Worm (Caenorhabditis elegans): ENCODE measurements around the gene acs-4.

- TF ChIP-seq lim-6 (tag; optimal IDR thresholded peaks at IDR 0.05): no peak
- TF ChIP-seq pqm-1 (tag; optimal IDR thresholded peaks at IDR 0.05): no peak
- TF ChIP-seq hlh-30 (tag; optimal IDR thresholded peaks at IDR 0.05; ENCODE audit: insufficient read depth): no peak
- TF ChIP-seq ama-1 (optimal IDR thresholded peaks at IDR 0.05): no peak
- TF ChIP-seq pat-9 (tag; optimal IDR thresholded peaks at IDR 0.05): no peak
- no peak for TF ChIP-seq ceh-30 (tag; optimal IDR thresholded peaks at IDR 0.05)
- no peak for TF ChIP-seq ceh-24 (tag; optimal IDR thresholded peaks at IDR 0.05)
- TF ChIP-seq tbx-2 (tag; optimal IDR thresholded peaks at IDR 0.05): no peak
- no peak for TF ChIP-seq ceh-6 (GFP tag; optimal IDR thresholded peaks at IDR 0.05)
- no peak for TF ChIP-seq rnt-1 (tag; optimal IDR thresholded peaks at IDR 0.05)
- no peak for TF ChIP-seq fkh-10 (GFP tag; optimal IDR thresholded peaks at IDR 0.05)
Measured at ce11 chrIII:7209721-7210120, 42.1 kb downstream of the acs-4 start, which contains the start of gene R151.2.
